Worm (Caenorhabditis elegans) whole organism, midembryonic: ENCODE results near the gene C50F7.3.

ENCODE experiments used
- T22C8.4 ChIP-seq: fragments of 200-800 bp; sonication (Bioruptor generic); IDR thresholded peaks from 2 replicates; pipeline ENCODE4 v1.3.6; 2022; ENCODE audit warnings: missing genetic modification characterization, missing compliant biosample characterization
- cog-1 ChIP-seq: sonication (generic microtip); optimal IDR thresholded peaks from 2 replicates; lab custom pipeline; 2016; ENCODE audit warnings: missing genetic modification characterization, missing compliant biosample characterization
- flt-1 ChIP-seq: fragments of 200-800 bp; sonication (Bioruptor generic); IDR thresholded peaks from 2 replicates; pipeline ENCODE4 v1.3.6; 2022; ENCODE audit warnings: missing genetic modification characterization, missing compliant biosample characterization
- klf-2 ChIP-seq: fragments of 200-800 bp; sonication (Bioruptor generic); conservative IDR thresholded peaks from 2 replicates; pipeline ENCODE4 v1.3.6; 2022; ENCODE audit warnings: missing genetic modification reagents, missing genetic modification characterization, missing compliant biosample characterization
- med-1 ChIP-seq: sonication (generic microtip); optimal IDR thresholded peaks from 2 replicates; lab custom pipeline; 2017; ENCODE audit warnings: missing genetic modification characterization, mild to moderate bottlenecking, missing compliant biosample characterization, antibody characterized with exemption, missing genetic modification reagents; ENCODE audit not compliant: insufficient read depth
- ref-1 ChIP-seq: fragments of 200-800 bp; sonication (Bioruptor generic); conservative IDR thresholded peaks from 2 replicates; pipeline ENCODE4 v1.3.6; 2022; ENCODE audit warnings: missing genetic modification reagents, missing genetic modification characterization, missing compliant biosample characterization
- tab-1 ChIP-seq: fragments of 200-800 bp; sonication (Bioruptor generic); IDR thresholded peaks from 2 replicates; pipeline ENCODE4 v1.3.6; 2022; ENCODE audit warnings: missing genetic modification characterization, missing compliant biosample characterization
- ztf-23 ChIP-seq: fragments of 200-800 bp; sonication (Bioruptor generic); IDR thresholded peaks from 2 replicates; pipeline ENCODE4 v1.3.6; 2022; ENCODE audit warnings: missing genetic modification reagents, missing genetic modification characterization, missing compliant biosample characterization
- ztf-29 ChIP-seq: fragments of 200-800 bp; sonication (Bioruptor generic); IDR thresholded peaks from 2 replicates; pipeline ENCODE4 v1.3.6; 2022; ENCODE audit warnings: missing genetic modification reagents, missing genetic modification characterization, missing compliant biosample characterization

The C50F7.3 gene

ce11 chrIV:7774206-7774605, 42.1 kb downstream of the C50F7.3 start, which contains the start of the genes hcf-1 and swd-2.2:
TSS of gene hcf-1 (minus strand) at chrIV:7774275.
TSS of gene swd-2.2 (plus strand) at chrIV:7774411.
- TF ChIP-seq T22C8.4 (GFP tag; lab: Robert Waterston, UW) (no peak), ztf-23 (no peak), klf-2 (GFP tag; lab: Robert Waterston, UW) (no peak), flt-1 (GFP tag; lab: Robert Waterston, UW) (no peak), cog-1 (tag; lab: Kevin White, UChicago) (no peak)

- no peak for TF ChIP-seq tab-1
- TF ChIP-seq ztf-29 (GFP tag; lab: Robert Waterston, UW), result no peak
- no peak for TF ChIP-seq flt-1 (GFP tag; lab: Robert Waterston, UW)
- TF ChIP-seq med-1 (GFP tag; lab: Kevin White, UChicago), result no peak
- no peak for TF ChIP-seq cog-1 (tag; lab: Kevin White, UChicago)
- no peak for TF ChIP-seq ref-1 (GFP tag; lab: Robert Waterston, UW)
- TF ChIP-seq klf-2 (GFP tag; lab: Robert Waterston, UW), result no peak
- TF ChIP-seq ztf-23, result no peak
- no peak for TF ChIP-seq T22C8.4 (GFP tag; lab: Robert Waterston, UW)
Measured at ce11 chrIV:7775725-7776124, 43.6 kb downstream of the C50F7.3 start, which contains the start of gene swd-2.1. TSS of gene swd-2.1 (plus strand) at chrIV:7776025.

ce11 chrIV:7778865-7779264, 46.7 kb downstream of the C50F7.3 start, which contains the start of gene rpap-3:
TSS of gene rpap-3 (minus strand) at chrIV:7778965.
- TF ChIP-seq ztf-23 (no peak), flt-1 (GFP tag; lab: Robert Waterston, UW) (no peak), ref-1 (GFP tag; lab: Robert Waterston, UW) (no peak), tab-1 (no peak), T22C8.4 (GFP tag; lab: Robert Waterston, UW) (no peak), cog-1 (tag; lab: Kevin White, UChicago) (no peak)

- TF ChIP-seq med-1 (GFP tag; lab: Kevin White, UChicago), result no peak
- no peak for TF ChIP-seq T22C8.4 (GFP tag; lab: Robert Waterston, UW)
- no peak for TF ChIP-seq ztf-23
- TF ChIP-seq ref-1 (GFP tag; lab: Robert Waterston, UW), result no peak
- TF ChIP-seq cog-1 (tag; lab: Kevin White, UChicago), result no peak
- TF ChIP-seq klf-2 (GFP tag; lab: Robert Waterston, UW), result no peak
- no peak for TF ChIP-seq flt-1 (GFP tag; lab: Robert Waterston, UW)
- TF ChIP-seq ztf-29 (GFP tag; lab: Robert Waterston, UW), result no peak
- TF ChIP-seq tab-1, result no peak
Measured at ce11 chrIV:7782292-7782691, 50.2 kb downstream of the C50F7.3 start, which contains the start of gene sec-10. TSS of gene sec-10 (minus strand) at chrIV:7782499.
